Worm (Caenorhabditis elegans) whole organism, late embryonic: ENCODE measurements around the gene irld-67.

ENCODE experiments used
- C38D4.7 ChIP-seq: fragments of 200-800 bp; sonication (Bioruptor generic); optimal IDR thresholded peaks from 2 replicates; lab custom pipeline; 2018; ENCODE audit warnings: mild to moderate bottlenecking, missing genetic modification characterization, moderate library complexity, missing compliant biosample characterization
- F13H6.1 ChIP-seq: sonication (generic microtip); optimal IDR thresholded peaks from 2 replicates; lab custom pipeline; 2016; ENCODE audit warnings: missing genetic modification characterization, missing compliant biosample characterization
- K02D7.2 ChIP-seq: sonication (generic microtip); optimal IDR thresholded peaks from 2 replicates; lab custom pipeline; 2017; ENCODE audit warnings: mild to moderate bottlenecking, missing genetic modification characterization, missing compliant biosample characterization
- K09A11.1 ChIP-seq: sonication (generic microtip); optimal IDR thresholded peaks from 2 replicates; lab custom pipeline; 2017; ENCODE audit warnings: antibody characterized with exemption, mild to moderate bottlenecking, missing genetic modification characterization, missing compliant biosample characterization; ENCODE audit not compliant: insufficient read depth
- T23F11.4 ChIP-seq: fragments of 200-800 bp; sonication (Bioruptor generic); optimal IDR thresholded peaks from 2 replicates; lab custom pipeline; 2018; ENCODE audit warnings: mild to moderate bottlenecking, missing genetic modification characterization, missing compliant biosample characterization
- ahr-1 ChIP-seq: sonication (generic microtip); optimal IDR thresholded peaks from 2 replicates; lab custom pipeline; 2016; ENCODE audit warnings: missing genetic modification characterization, missing compliant biosample characterization
- ama-1 ChIP-seq: fragments of 150-350 bp; optimal IDR thresholded peaks from 2 replicates; lab custom pipeline; 2014
- ceh-14 ChIP-seq: sonication (generic microtip); optimal IDR thresholded peaks from 2 replicates; lab custom pipeline; 2016; ENCODE audit warnings: missing genotype, missing genetic modification characterization, missing compliant biosample characterization
- ceh-18 ChIP-seq: sonication (generic microtip); optimal IDR thresholded peaks from 2 replicates; lab custom pipeline; 2016; ENCODE audit warnings: missing genetic modification characterization, missing compliant biosample characterization
- ceh-19 ChIP-seq: fragments of 200-800 bp; sonication (Bioruptor generic); optimal IDR thresholded peaks from 2 replicates; lab custom pipeline; 2018; ENCODE audit warnings: mild to moderate bottlenecking, missing genetic modification characterization, missing compliant biosample characterization
- ceh-2 ChIP-seq: sonication (generic microtip); optimal IDR thresholded peaks from 2 replicates; lab custom pipeline; 2016; ENCODE audit warnings: missing genotype, missing genetic modification characterization, missing compliant biosample characterization
- ceh-22 ChIP-seq: sonication (generic microtip); optimal IDR thresholded peaks from 2 replicates; lab custom pipeline; 2017; ENCODE audit warnings: missing biosample characterization, missing genetic modification characterization
- ceh-24 ChIP-seq: sonication (generic microtip); optimal IDR thresholded peaks from 2 replicates; lab custom pipeline; 2016; ENCODE audit warnings: mild to moderate bottlenecking, missing genetic modification characterization, missing compliant biosample characterization
- ceh-31 ChIP-seq: sonication (generic microtip); optimal IDR thresholded peaks from 2 replicates; lab custom pipeline; 2016; ENCODE audit warnings: missing genetic modification characterization, missing compliant biosample characterization
- ceh-34 ChIP-seq: sonication (generic microtip); optimal IDR thresholded peaks from 2 replicates; lab custom pipeline; 2016; ENCODE audit warnings: mild to moderate bottlenecking, missing genetic modification characterization, missing compliant biosample characterization
- ceh-45 ChIP-seq: fragments of 200-800 bp; sonication (Bioruptor generic); IDR thresholded peaks from 2 replicates; pipeline ENCODE4 v1.3.6; 2022; ENCODE audit warnings: missing genetic modification reagents, missing genetic modification characterization, missing compliant biosample characterization
- ceh-9 ChIP-seq: sonication (generic microtip); optimal IDR thresholded peaks from 2 replicates; lab custom pipeline; 2016; ENCODE audit warnings: mild to moderate bottlenecking, missing genetic modification characterization, inconsistent platforms, missing compliant biosample characterization
- che-1 ChIP-seq: sonication (generic microtip); optimal IDR thresholded peaks from 2 replicates; lab custom pipeline; 2016; ENCODE audit warnings: mild to moderate bottlenecking, missing genetic modification characterization, missing compliant biosample characterization
- dmd-4 ChIP-seq: sonication (generic microtip); optimal IDR thresholded peaks from 2 replicates; lab custom pipeline; 2016; ENCODE audit warnings: borderline replicate concordance, missing genetic modification characterization, missing compliant biosample characterization
- dve-1 ChIP-seq: sonication (generic microtip); optimal IDR thresholded peaks from 2 replicates; lab custom pipeline; 2017; ENCODE audit warnings: antibody characterized with exemption, mild to moderate bottlenecking, missing genetic modification characterization, missing compliant biosample characterization
- elt-2 ChIP-seq: sonication (generic microtip); optimal IDR thresholded peaks from 2 replicates; lab custom pipeline; 2016; ENCODE audit warnings: missing genetic modification reagents, missing genetic modification characterization, missing compliant biosample characterization
- ets-4 ChIP-seq: sonication (generic microtip); optimal IDR thresholded peaks from 2 replicates; lab custom pipeline; 2016; ENCODE audit warnings: missing genetic modification characterization, missing compliant biosample characterization
- fax-1 ChIP-seq: sonication (generic microtip); optimal IDR thresholded peaks from 2 replicates; lab custom pipeline; 2016; ENCODE audit warnings: missing genotype, missing genetic modification characterization, missing compliant biosample characterization
- gmeb-2 ChIP-seq: sonication (generic microtip); optimal IDR thresholded peaks from 2 replicates; lab custom pipeline; 2016; ENCODE audit warnings: missing genetic modification characterization, inconsistent platforms, missing compliant biosample characterization
- hlh-13 ChIP-seq: fragments of 200-800 bp; sonication (Bioruptor generic); optimal IDR thresholded peaks from 2 replicates; lab custom pipeline; 2018; ENCODE audit warnings: mild to moderate bottlenecking, missing genetic modification characterization, missing compliant biosample characterization
- hlh-30 ChIP-seq: sonication (generic microtip); optimal IDR thresholded peaks from 2 replicates; lab custom pipeline; 2017; ENCODE audit warnings: antibody characterized with exemption, missing genetic modification characterization, missing compliant biosample characterization; ENCODE audit not compliant: insufficient read depth
- hlh-8 ChIP-seq: sonication (generic microtip); optimal IDR thresholded peaks from 2 replicates; lab custom pipeline; 2016; ENCODE audit warnings: missing genotype, missing genetic modification characterization, missing compliant biosample characterization
- lim-6 ChIP-seq: sonication (generic microtip); optimal IDR thresholded peaks from 2 replicates; lab custom pipeline; 2016; ENCODE audit warnings: missing genetic modification characterization, missing compliant biosample characterization
- madf-2 ChIP-seq: sonication (generic microtip); optimal IDR thresholded peaks from 2 replicates; lab custom pipeline; 2017; ENCODE audit warnings: missing genetic modification characterization, missing compliant biosample characterization
- nfya-1 ChIP-seq: sonication (generic microtip); optimal IDR thresholded peaks from 2 replicates; lab custom pipeline; 2017; ENCODE audit warnings: missing genetic modification characterization, mild to moderate bottlenecking, missing compliant biosample characterization, antibody characterized with exemption, moderate library complexity
- nhr-11 ChIP-seq: fragments of 150-350 bp; optimal IDR thresholded peaks from 2 replicates; lab custom pipeline; 2014; ENCODE audit warnings: missing biosample characterization, missing genetic modification characterization
- npax-4 ChIP-seq: sonication (generic microtip); optimal IDR thresholded peaks from 2 replicates; lab custom pipeline; 2016; ENCODE audit warnings: missing genetic modification characterization, missing compliant biosample characterization
- pat-9 ChIP-seq: fragments of 200-800 bp; sonication (Bioruptor generic); optimal IDR thresholded peaks from 2 replicates; lab custom pipeline; 2018; ENCODE audit warnings: mild to moderate bottlenecking, missing genetic modification characterization, moderate library complexity, missing compliant biosample characterization
- pax-1 ChIP-seq: fragments of 150-350 bp; optimal IDR thresholded peaks from 2 replicates; lab custom pipeline; 2014; ENCODE audit warnings: missing biosample characterization, missing genetic modification characterization
- pha-4 ChIP-seq: fragments of 150-350 bp; optimal IDR thresholded peaks from 2 replicates; lab custom pipeline; 2018; ENCODE audit warnings: missing biosample characterization, missing genetic modification reagents, missing genetic modification characterization
- pros-1 ChIP-seq: fragments of 150-350 bp; optimal IDR thresholded peaks from 2 replicates; lab custom pipeline; 2014; ENCODE audit warnings: missing biosample characterization, missing genetic modification reagents, missing genetic modification characterization
- sdc-2 ChIP-seq: sonication (generic microtip); optimal IDR thresholded peaks from 2 replicates; lab custom pipeline; 2016; ENCODE audit warnings: missing genotype, missing genetic modification characterization, missing compliant biosample characterization
- sox-2 ChIP-seq: fragments of 200-800 bp; sonication (Bioruptor generic); IDR thresholded peaks from 2 replicates; pipeline ENCODE4 v1.3.6; 2022; ENCODE audit warnings: missing genetic modification reagents, missing genetic modification characterization, missing compliant biosample characterization
- sox-4 ChIP-seq: sonication (generic microtip); optimal IDR thresholded peaks from 2 replicates; lab custom pipeline; 2017; ENCODE audit warnings: mild to moderate bottlenecking, missing genetic modification characterization, inconsistent platforms, missing compliant biosample characterization
- tbx-2 ChIP-seq: sonication (generic microtip); optimal IDR thresholded peaks from 2 replicates; lab custom pipeline; 2016; ENCODE audit warnings: missing genetic modification characterization, missing compliant biosample characterization
- ttx-3 ChIP-seq: sonication (generic microtip); optimal IDR thresholded peaks from 2 replicates; lab custom pipeline; 2016; ENCODE audit warnings: missing genetic modification reagents, missing genetic modification characterization, missing compliant biosample characterization
- unc-3 ChIP-seq, 2 experiments: fragments of 200-800 bp in 1 of 2; sonication (Bioruptor generic) in 1 of 2; sonication (generic microtip) in 1 of 2; conservative IDR thresholded peaks in 1 of 2; optimal IDR thresholded peaks in 1 of 2; 2 replicates each; pipeline versions ENCODE4 v1.3.6 to Lab custom; 2016 to 2022; ENCODE audit warnings: missing compliant biosample characterization in 2 of 2, missing genetic modification characterization in 2 of 2, missing genetic modification reagents in 1 of 2
- unc-55 ChIP-seq: sonication (generic microtip); optimal IDR thresholded peaks from 2 replicates; lab custom pipeline; 2017; ENCODE audit warnings: missing biosample characterization, missing genetic modification reagents, missing genetic modification characterization
- unc-86 ChIP-seq: sonication (generic microtip); optimal IDR thresholded peaks from 2 replicates; lab custom pipeline; 2016; ENCODE audit warnings: missing genetic modification characterization, missing compliant biosample characterization
- zip-5 ChIP-seq: sonication (generic microtip); optimal IDR thresholded peaks from 2 replicates; lab custom pipeline; 2016; ENCODE audit warnings: missing genetic modification characterization, missing compliant biosample characterization
- ztf-16 ChIP-seq: sonication (generic microtip); optimal IDR thresholded peaks from 2 replicates; lab custom pipeline; 2017; ENCODE audit warnings: missing genetic modification characterization, missing compliant biosample characterization

Gene irld-67

DNA sequence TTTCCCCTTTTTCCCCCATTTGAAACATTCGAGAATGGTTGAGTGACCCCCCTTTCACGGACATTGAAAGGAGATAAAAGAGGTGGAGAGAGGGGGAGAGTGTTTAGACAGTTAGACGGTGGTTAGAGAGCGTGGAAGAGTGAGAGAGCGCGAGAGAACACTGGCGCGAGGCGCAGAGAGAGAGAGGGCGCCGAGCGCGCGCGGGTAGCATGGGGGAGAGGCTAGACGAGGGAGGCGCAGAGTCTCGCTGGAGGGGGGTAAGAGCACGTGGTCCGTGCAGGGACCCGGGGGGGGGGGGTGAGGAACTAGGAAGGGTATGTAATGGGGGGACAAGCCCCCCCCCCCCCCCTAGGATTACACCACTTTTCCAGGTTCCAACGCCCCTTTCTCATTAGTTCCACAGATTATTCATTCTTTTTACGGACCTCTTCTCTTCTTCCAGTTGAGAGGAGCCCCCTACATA lies 39.7 kb upstream of the irld-67 start:
- peak; percentile 18 for TF ChIP-seq ztf-16 (tag; lab: Kevin White, UChicago)
- peak; percentile 70 for TF ChIP-seq hlh-30
- peak; percentile 3 for TF ChIP-seq ceh-34 (tag; lab: Kevin White, UChicago)
- peak; percentile 39 for TF ChIP-seq F13H6.1 (tag; lab: Kevin White, UChicago)
- peak; percentile 42 for TF ChIP-seq sox-4 (tag; lab: Kevin White, UChicago)
- TF ChIP-seq K09A11.1 (tag; lab: Kevin White, UChicago), result no peak
- TF ChIP-seq zip-5, result no peak
- TF ChIP-seq sox-2, result no peak; the same call in 1 of the 2 replicates
- no peak for TF ChIP-seq C38D4.7 (GFP tag; lab: Kevin White, UChicago)
- TF ChIP-seq unc-86 (tag; lab: Kevin White, UChicago), result peak; percentile 31
- no peak for TF ChIP-seq K02D7.2 (tag; lab: Kevin White, UChicago)
- TF ChIP-seq ceh-24 (tag; lab: Kevin White, UChicago), result no peak
- TF ChIP-seq ttx-3 (tag; lab: Kevin White, UChicago), result peak; percentile 38
- no peak for TF ChIP-seq dmd-4 (tag; lab: Kevin White, UChicago)
- peak; percentile 78 for TF ChIP-seq nfya-1 (tag; lab: Kevin White, UChicago)
- TF ChIP-seq madf-2 (tag; lab: Kevin White, UChicago), result no peak
- TF ChIP-seq ceh-31 (tag; lab: Kevin White, UChicago), result peak; percentile 79
- peak; percentile 12 for TF ChIP-seq ceh-19 (GFP tag; lab: Kevin White, UChicago)
- TF ChIP-seq dve-1 (tag; lab: Kevin White, UChicago), result peak; percentile 69
- no peak for TF ChIP-seq ceh-2 (tag; lab: Kevin White, UChicago)
- TF ChIP-seq ceh-45 (GFP tag; lab: Robert Waterston, UW), result no peak
- no peak for TF ChIP-seq lim-6 (tag; lab: Kevin White, UChicago)
- no peak for TF ChIP-seq ceh-14 (tag; lab: Kevin White, UChicago)
- TF ChIP-seq pax-1 (tag; lab: Kevin White, UChicago), result peak; percentile 40
- TF ChIP-seq ceh-18, result peak; percentile 23
- 0 out of 2 replicates have a peak, but pooled peaks have one; percentile 4 for TF ChIP-seq unc-3 (GFP tag; conservative IDR thresholded peaks at IDR 0.05; lab: Robert Waterston, UW)
- TF ChIP-seq unc-3 (tag; optimal IDR thresholded peaks at IDR 0.05; lab: Kevin White, UChicago), result no peak
- peak; percentile 87 for TF ChIP-seq pros-1 (tag; lab: Kevin White, UChicago)
- TF ChIP-seq ahr-1 (tag; lab: Kevin White, UChicago), result no peak
- peak; percentile 31 for TF ChIP-seq ceh-22
- TF ChIP-seq npax-4, result no peak
- no peak for TF ChIP-seq hlh-13 (GFP tag; lab: Kevin White, UChicago)
- peak; percentile 42 for TF ChIP-seq pat-9
- TF ChIP-seq unc-55, result peak; percentile 65
- no peak for TF ChIP-seq nhr-11
- peak; percentile 44 for TF ChIP-seq T23F11.4 (GFP tag; lab: Kevin White, UChicago)
- TF ChIP-seq hlh-8, result no peak
- no peak for TF ChIP-seq pha-4 (tag; lab: Kevin White, UChicago)
- TF ChIP-seq tbx-2 (tag; lab: Kevin White, UChicago), result peak; percentile 35
- TF ChIP-seq, all 69 proteins: peak for 20

DNA sequence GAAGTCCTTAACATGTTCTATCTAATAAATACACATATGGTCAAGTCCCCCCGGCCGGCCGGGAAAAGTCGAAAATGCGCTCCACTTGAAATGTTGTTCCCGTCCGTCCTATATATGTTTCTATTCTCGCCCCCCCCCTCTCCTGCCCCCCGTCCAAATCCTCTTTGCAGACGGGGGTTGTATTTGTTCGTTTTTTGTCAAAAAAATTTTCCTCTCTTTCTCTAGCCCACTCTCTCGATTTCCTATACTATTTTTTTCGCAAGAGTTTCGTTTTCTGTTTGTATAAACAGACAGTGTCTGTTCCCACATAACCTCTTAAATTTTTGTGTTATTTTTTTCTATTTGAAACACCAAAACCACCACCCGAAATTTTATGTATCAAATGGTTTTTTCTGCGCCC lies 32.8 kb upstream of the irld-67 start:
- TF ChIP-seq pros-1 (tag; lab: Kevin White, UChicago) (no peak), ttx-3 (tag; lab: Kevin White, UChicago) (no peak), ets-4 (tag; lab: Kevin White, UChicago) (no peak), K02D7.2 (tag; lab: Kevin White, UChicago) (no peak), che-1 (tag; lab: Kevin White, UChicago) (no peak), ahr-1 (tag; lab: Kevin White, UChicago) (no peak), ceh-45 (GFP tag; lab: Robert Waterston, UW) (no peak), sox-2 (no peak), sox-4 (tag; lab: Kevin White, UChicago) (no peak), elt-2 (tag; lab: Kevin White, UChicago) (no peak), K09A11.1 (tag; lab: Kevin White, UChicago) (no peak), ceh-24 (tag; lab: Kevin White, UChicago) (no peak), fax-1 (tag; lab: Kevin White, UChicago) (no peak), unc-86 (tag; lab: Kevin White, UChicago) (no peak), ceh-9 (tag; lab: Kevin White, UChicago) (no peak), gmeb-2 (tag; lab: Kevin White, UChicago) (no peak), ama-1 (lab: Kevin White, UChicago) (no peak), madf-2 (tag; lab: Kevin White, UChicago) (no peak), sdc-2 (tag; lab: Kevin White, UChicago) (no peak)
